Worm (Caenorhabditis elegans): ENCODE results near the gene F13A7.11.

- no peak for TF ChIP-seq him-1 (tag; optimal IDR thresholded peaks at IDR 0.05)
- TF ChIP-seq dao-5 (tag; optimal IDR thresholded peaks at IDR 0.05) = no peak
- no peak for TF ChIP-seq W03F9.2 (tag; optimal IDR thresholded peaks at IDR 0.05)
Observed at ce11 chrV:16399388-16399787, 4.3 kb upstream of the F13A7.11 start, which contains the start of gene sre-36.
